Fruit fly (Drosophila melanogaster) whole organism, embryonic: ENCODE results near the gene CG15034.

ENCODE experiments used
- Adf1 ChIP-seq: fragments of 200-800 bp; sonication (Bioruptor generic); IDR thresholded peaks from 2 replicates; pipeline ENCODE4 v1.3.6; 2022; ENCODE audit warnings: missing biosample characterization, missing genetic modification characterization
- CG10321 ChIP-seq: fragments of 200-800 bp; sonication (Bioruptor generic); IDR thresholded peaks from 2 replicates; pipeline ENCODE4 v1.3.6; 2022; ENCODE audit warnings: missing biosample characterization, missing genetic modification characterization
- CG10462 ChIP-seq: fragments of 200-800 bp; sonication (Bioruptor generic); optimal IDR thresholded peaks from 2 replicates; lab custom pipeline; 2016; ENCODE audit warnings: missing biosample characterization, missing genetic modification characterization
- CG11560 ChIP-seq: fragments of 200-800 bp; sonication (Bioruptor generic); IDR thresholded peaks from 3 replicates; pipeline ENCODE4 v1.3.6; 2022; ENCODE audit warnings: missing biosample characterization, missing genetic modification characterization
- CG12219 ChIP-seq: fragments of 200-800 bp; sonication (Bioruptor generic); optimal IDR thresholded peaks from 3 replicates; lab custom pipeline; 2018; ENCODE audit warnings: missing biosample characterization, mild to moderate bottlenecking, missing genetic modification characterization
- CG12391 ChIP-seq: fragments of 200-800 bp; sonication (Bioruptor generic); optimal IDR thresholded peaks from 3 replicates; lab custom pipeline; 2018; ENCODE audit warnings: missing biosample characterization, mild to moderate bottlenecking, missing genetic modification characterization, moderate library complexity
- CG13123 ChIP-seq: fragments of 200-800 bp; sonication (Bioruptor generic); optimal IDR thresholded peaks from 2 replicates; lab custom pipeline; 2016; ENCODE audit warnings: missing biosample characterization, missing genetic modification characterization
- CG14014 ChIP-seq: fragments of 200-800 bp; sonication (Bioruptor generic); IDR thresholded peaks from 2 replicates; pipeline ENCODE4 v1.3.6; 2022; ENCODE audit warnings: missing biosample characterization, missing genetic modification characterization
- CG14860 ChIP-seq: fragments of 200-800 bp; sonication (Bioruptor generic); IDR thresholded peaks from 3 replicates; pipeline ENCODE4 v1.3.6; 2022; ENCODE audit warnings: missing biosample characterization, missing genetic modification characterization; ENCODE audit not compliant: partially characterized antibody
- CG17361 ChIP-seq: fragments of 200-800 bp; sonication (Bioruptor generic); IDR thresholded peaks from 3 replicates; pipeline ENCODE4 v1.3.6; 2022; ENCODE audit warnings: missing biosample characterization, missing genetic modification characterization
- CG17568 ChIP-seq: fragments of 200-800 bp; sonication (Bioruptor generic); optimal IDR thresholded peaks from 2 replicates; lab custom pipeline; 2018; ENCODE audit warnings: missing biosample characterization, mild to moderate bottlenecking, missing genetic modification characterization, moderate library complexity
- CG18011 ChIP-seq: fragments of 200-800 bp; sonication (Bioruptor generic); optimal IDR thresholded peaks from 2 replicates; lab custom pipeline; 2017; ENCODE audit warnings: missing biosample characterization, missing genetic modification characterization, mild to moderate bottlenecking, moderate library complexity, missing genotype
- CG1832 ChIP-seq: fragments of 200-800 bp; sonication (Bioruptor generic); optimal IDR thresholded peaks from 2 replicates; lab custom pipeline; 2017; ENCODE audit warnings: missing biosample characterization, mild to moderate bottlenecking, missing genetic modification characterization, inconsistent platforms
- CG18619 ChIP-seq: fragments of 200-800 bp; sonication (Bioruptor generic); optimal IDR thresholded peaks from 3 replicates; lab custom pipeline; 2017; ENCODE audit warnings: missing biosample characterization, mild to moderate bottlenecking, missing genetic modification characterization
- CG2199 ChIP-seq: fragments of 200-800 bp; sonication (Bioruptor generic); IDR thresholded peaks from 3 replicates; pipeline ENCODE4 v1.3.6; 2022; ENCODE audit warnings: missing biosample characterization, missing genetic modification characterization
- CG3847 ChIP-seq: fragments of 200-800 bp; sonication (Bioruptor generic); IDR thresholded peaks from 2 replicates; pipeline ENCODE4 v1.3.6; 2022; ENCODE audit warnings: missing biosample characterization, missing genetic modification characterization
- CG42726 ChIP-seq: fragments of 200-800 bp; sonication (Bioruptor generic); IDR thresholded peaks from 2 replicates; pipeline ENCODE4 v1.3.6; 2022; ENCODE audit warnings: missing biosample characterization, missing genetic modification characterization; ENCODE audit not compliant: partially characterized antibody
- CG6791 ChIP-seq: fragments of 200-800 bp; sonication (Bioruptor generic); IDR thresholded peaks from 3 replicates; pipeline ENCODE4 v1.3.6; 2022; ENCODE audit warnings: missing biosample characterization, missing genetic modification characterization; ENCODE audit not compliant: partially characterized antibody
- CG9215 ChIP-seq: fragments of 200-800 bp; sonication (Bioruptor generic); IDR thresholded peaks from 2 replicates; pipeline ENCODE4 v1.3.6; 2022; ENCODE audit warnings: missing biosample characterization, missing genetic modification characterization
- D19B ChIP-seq: fragments of 200-800 bp; sonication (Bioruptor generic); optimal IDR thresholded peaks from 2 replicates; lab custom pipeline; 2017; ENCODE audit warnings: missing biosample characterization, mild to moderate bottlenecking, missing genetic modification characterization
- Deaf1 ChIP-seq: fragments of 200-800 bp; optimal IDR thresholded peaks from 3 replicates; lab custom pipeline; 2019; ENCODE audit warnings: missing biosample characterization, mild to moderate bottlenecking, missing genetic modification characterization, moderate library complexity
- Dp ChIP-seq: fragments of 200-800 bp; sonication (Bioruptor generic); optimal IDR thresholded peaks from 2 replicates; lab custom pipeline; 2018; ENCODE audit warnings: missing biosample characterization, mild to moderate bottlenecking, missing genetic modification characterization, moderate library complexity
- Ets65A ChIP-seq: fragments of 200-800 bp; sonication (Bioruptor generic); peaks from one replicate; lab custom pipeline; 2016; ENCODE audit warnings: missing biosample characterization, missing genetic modification characterization
- H2.0 ChIP-seq: fragments of 200-800 bp; sonication (Bioruptor generic); IDR thresholded peaks from 2 replicates; pipeline ENCODE4 v1.3.6; 2022; ENCODE audit warnings: missing biosample characterization, missing genetic modification characterization
- Hey ChIP-seq: fragments of 200-800 bp; sonication (Bioruptor generic); optimal IDR thresholded peaks from 3 replicates; lab custom pipeline; 2018; ENCODE audit warnings: missing biosample characterization, mild to moderate bottlenecking, missing genetic modification characterization
- Mes4 ChIP-seq: fragments of 200-800 bp; sonication (Bioruptor generic); optimal IDR thresholded peaks from 2 replicates; lab custom pipeline; 2016; ENCODE audit warnings: missing biosample characterization, missing genetic modification characterization
- NK7.1 ChIP-seq: fragments of 200-800 bp; sonication (Bioruptor generic); optimal IDR thresholded peaks from 3 replicates; lab custom pipeline; 2016; ENCODE audit warnings: missing biosample characterization, missing genetic modification characterization
- Nf-YB ChIP-seq: fragments of 200-800 bp; sonication (Bioruptor generic); optimal IDR thresholded peaks from 3 replicates; lab custom pipeline; 2019; ENCODE audit warnings: missing biosample characterization, mild to moderate bottlenecking, missing genetic modification characterization, moderate library complexity
- Nf-YC ChIP-seq: fragments of 200-800 bp; optimal IDR thresholded peaks from 3 replicates; lab custom pipeline; 2019; ENCODE audit warnings: missing biosample characterization, mild to moderate bottlenecking, missing genetic modification characterization, moderate library complexity
- Usf ChIP-seq: fragments of 200-800 bp; sonication (Bioruptor generic); optimal IDR thresholded peaks from 2 replicates; lab custom pipeline; 2017; ENCODE audit warnings: missing genotype, missing biosample characterization, missing genetic modification characterization
- az2 ChIP-seq: fragments of 200-800 bp; sonication (Bioruptor generic); optimal IDR thresholded peaks from 3 replicates; lab custom pipeline; 2016; ENCODE audit warnings: missing biosample characterization, missing genetic modification characterization
- cg ChIP-seq: fragments of 200-800 bp; sonication (Bioruptor generic); optimal IDR thresholded peaks from 3 replicates; lab custom pipeline; 2019; ENCODE audit warnings: missing biosample characterization, mild to moderate bottlenecking, missing genetic modification characterization, moderate library complexity
- corto ChIP-seq: fragments of 200-800 bp; sonication (Bioruptor generic); optimal IDR thresholded peaks from 2 replicates; lab custom pipeline; 2016; ENCODE audit warnings: missing biosample characterization, mild to moderate bottlenecking, missing genetic modification characterization, moderate library complexity
- crc ChIP-seq: fragments of 200-800 bp; sonication (Bioruptor generic); optimal IDR thresholded peaks from 2 replicates; lab custom pipeline; 2016; ENCODE audit warnings: missing biosample characterization, missing genetic modification characterization
- danr ChIP-seq: fragments of 200-800 bp; sonication (Bioruptor generic); IDR thresholded peaks from 2 replicates; pipeline ENCODE4 v1.3.6; 2022; ENCODE audit warnings: missing biosample characterization, missing genetic modification characterization
- emc ChIP-seq: fragments of 200-800 bp; sonication (Bioruptor generic); optimal IDR thresholded peaks from 2 replicates; lab custom pipeline; 2016; ENCODE audit warnings: missing biosample characterization, missing genetic modification characterization
- exex ChIP-seq: fragments of 200-800 bp; sonication (Bioruptor generic); optimal IDR thresholded peaks from 4 replicates; lab custom pipeline; 2018; ENCODE audit warnings: missing biosample characterization, mild to moderate bottlenecking, missing genetic modification characterization, moderate library complexity
- hth ChIP-seq: fragments of >200 bp; optimal IDR thresholded peaks from 2 replicates; lab custom pipeline; 2017; ENCODE audit warnings: inconsistent platforms
- jigr1 ChIP-seq: fragments of 200-800 bp; sonication (Bioruptor generic); IDR thresholded peaks from 3 replicates; pipeline ENCODE4 v1.3.6; 2022; ENCODE audit warnings: missing biosample characterization, missing genetic modification characterization
- mld ChIP-seq: fragments of 200-800 bp; sonication (Bioruptor generic); IDR thresholded peaks from 3 replicates; pipeline ENCODE4 v1.3.6; 2022; ENCODE audit warnings: missing biosample characterization, missing genetic modification characterization; ENCODE audit not compliant: partially characterized antibody
- pb ChIP-seq: fragments of 200-800 bp; sonication (Bioruptor generic); optimal IDR thresholded peaks from 3 replicates; lab custom pipeline; 2016; ENCODE audit warnings: missing biosample characterization, missing genetic modification characterization
- pita ChIP-seq: fragments of 200-800 bp; sonication (Bioruptor generic); optimal IDR thresholded peaks from 2 replicates; lab custom pipeline; 2017; ENCODE audit warnings: missing biosample characterization, mild to moderate bottlenecking, missing genetic modification characterization
- psq ChIP-seq: fragments of 200-800 bp; sonication (Bioruptor generic); optimal IDR thresholded peaks from 2 replicates; lab custom pipeline; 2017; ENCODE audit warnings: missing biosample characterization, missing genetic modification characterization
- sd ChIP-seq: fragments of 200-800 bp; sonication (Bioruptor generic); optimal IDR thresholded peaks from 3 replicates; lab custom pipeline; 2018; ENCODE audit warnings: missing biosample characterization, mild to moderate bottlenecking, missing genetic modification characterization, moderate library complexity
- sens ChIP-seq: fragments of 200-800 bp; sonication (Bioruptor generic); peaks from one replicate; lab custom pipeline; 2016; ENCODE audit warnings: missing biosample characterization, missing genetic modification characterization
- sima ChIP-seq: fragments of 200-800 bp; sonication (Bioruptor generic); optimal IDR thresholded peaks from 2 replicates; lab custom pipeline; 2016; ENCODE audit warnings: missing biosample characterization, missing genetic modification characterization
- sug ChIP-seq: fragments of 200-800 bp; optimal IDR thresholded peaks from 2 replicates; lab custom pipeline; 2019; ENCODE audit warnings: missing biosample characterization, mild to moderate bottlenecking, missing genetic modification characterization, moderate library complexity
- trem ChIP-seq: fragments of 200-800 bp; optimal IDR thresholded peaks from 3 replicates; lab custom pipeline; 2019; ENCODE audit warnings: missing biosample characterization, mild to moderate bottlenecking, missing genetic modification characterization, moderate library complexity
- tup ChIP-seq: fragments of 200-800 bp; sonication (Bioruptor generic); optimal IDR thresholded peaks from 2 replicates; lab custom pipeline; 2016; ENCODE audit warnings: missing biosample characterization, mild to moderate bottlenecking, missing genetic modification characterization, moderate library complexity
- z ChIP-seq: fragments of 200-800 bp; sonication (Bioruptor generic); IDR thresholded peaks from 3 replicates; pipeline ENCODE4 v1.3.6; 2022; ENCODE audit warnings: missing biosample characterization, missing genetic modification characterization
- zen ChIP-seq: fragments of 200-800 bp; sonication (Bioruptor generic); optimal IDR thresholded peaks from 3 replicates; lab custom pipeline; 2018; ENCODE audit warnings: missing biosample characterization, mild to moderate bottlenecking, missing genetic modification characterization, moderate library complexity

The CG15034 gene

DNA sequence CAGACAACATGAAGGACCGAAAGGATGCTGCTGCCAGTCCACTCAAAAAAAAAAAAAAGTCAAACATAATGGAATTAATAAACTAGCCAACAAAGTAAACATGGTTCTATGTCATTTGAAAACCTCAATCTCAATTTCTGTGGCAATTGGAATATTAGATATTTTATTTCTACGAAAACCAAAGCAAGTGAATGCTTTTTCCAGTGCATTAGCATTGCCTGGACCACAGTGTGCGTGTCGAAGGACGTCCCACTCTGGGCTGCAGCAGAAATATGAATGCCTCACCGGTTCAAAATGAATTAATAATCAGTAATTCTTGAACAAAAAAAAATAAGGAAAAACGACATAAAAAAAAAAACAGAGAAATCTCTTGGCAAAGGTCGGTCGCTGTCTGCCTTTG, 25.2 kb upstream of the CG15034 start:
- TF ChIP-seq danr (GFP tag; lab: Robert Waterston, UW) (no peak), sens (GFP tag; lab: Kevin White, UChicago) (peak; percentile 51), z (GFP tag; lab: Robert Waterston, UW) (no peak), Hey (tag; lab: Kevin White, UChicago) (no peak), Ets65A (GFP tag; lab: Kevin White, UChicago) (peak; percentile 30), pb (GFP tag; lab: Kevin White, UChicago) (no peak), CG18619 (GFP tag; lab: Kevin White, UChicago) (no peak), crc (GFP tag; lab: Kevin White, UChicago) (no peak), sd (tag; lab: Kevin White, UChicago) (no peak), corto (GFP tag; lab: Kevin White, UChicago) (no peak), CG10462 (GFP tag; lab: Kevin White, UChicago) (no peak), Dp (GFP tag; lab: Kevin White, UChicago) (no peak), CG12219 (GFP tag; lab: Kevin White, UChicago) (no peak), mld (GFP tag; lab: Robert Waterston, UW) (no peak), CG6791 (GFP tag; lab: Robert Waterston, UW) (no peak), hth (lab: Kevin White, UChicago) (no peak), CG12391 (no peak)

DNA sequence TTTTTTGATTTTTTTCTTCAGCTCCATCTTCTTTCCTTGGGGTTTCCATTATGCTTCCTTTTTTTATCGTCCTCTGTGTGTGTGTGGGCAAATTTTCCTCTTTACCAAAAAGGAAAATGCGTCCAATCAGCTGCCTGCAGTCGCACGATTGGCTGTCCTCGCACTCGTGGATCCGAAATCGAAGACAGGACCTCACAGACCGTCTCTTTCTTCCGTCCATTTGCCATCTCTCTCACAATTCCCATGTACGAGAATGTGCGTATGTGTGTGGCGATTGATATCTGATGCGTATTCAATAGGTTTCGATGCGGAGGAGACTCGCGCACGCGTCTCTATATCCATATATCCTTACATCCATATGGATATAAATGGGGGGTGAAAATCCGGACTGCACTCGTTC, 21.1 kb upstream of the CG15034 start:
- TF ChIP-seq Mes4 (GFP tag; lab: Kevin White, UChicago) (no peak), psq (GFP tag; lab: Kevin White, UChicago) (no peak), CG14014 (GFP tag; lab: Robert Waterston, UW) (no peak), H2.0 (GFP tag; lab: Robert Waterston, UW) (no peak), tup (GFP tag; lab: Kevin White, UChicago) (no peak), D19B (no peak), sug (tag; lab: Kevin White, UChicago) (no peak), CG17361 (no peak), danr (GFP tag; lab: Robert Waterston, UW) (no peak), Usf (no peak), CG42726 (GFP tag; lab: Robert Waterston, UW) (no peak), pita (GFP tag; lab: Kevin White, UChicago) (no peak), NK7.1 (GFP tag; lab: Kevin White, UChicago) (no peak), CG13123 (GFP tag; lab: Kevin White, UChicago) (no peak), zen (no peak), sima (GFP tag; lab: Kevin White, UChicago) (no peak), pb (GFP tag; lab: Kevin White, UChicago) (no peak), cg (GFP tag; lab: Kevin White, UChicago) (peak; percentile 26), Deaf1 (tag; lab: Kevin White, UChicago) (peak; percentile 66), CG2199 (0 out of 3 replicates have a peak, but pooled peaks have one; percentile 17), emc (GFP tag; lab: Kevin White, UChicago) (no peak), Adf1 (GFP tag; lab: Robert Waterston, UW) (no peak), CG14860 (GFP tag; lab: Robert Waterston, UW) (no peak), CG18011 (GFP tag; lab: Kevin White, UChicago) (no peak), Nf-YC (tag; lab: Kevin White, UChicago) (peak; percentile 94), Ets65A (GFP tag; lab: Kevin White, UChicago) (peak; percentile 3), CG11560 (tag; lab: Robert Waterston, UW) (no peak), CG3847 (no peak), az2 (GFP tag; lab: Kevin White, UChicago) (no peak), exex (tag; lab: Kevin White, UChicago) (no peak), jigr1 (GFP tag; lab: Robert Waterston, UW) (no peak), CG9215 (GFP tag; lab: Robert Waterston, UW) (no peak), CG1832 (GFP tag; lab: Kevin White, UChicago) (peak; percentile 40), CG17568 (no peak), CG10321 (GFP tag; lab: Robert Waterston, UW) (peak; percentile 74), trem (tag; lab: Kevin White, UChicago) (no peak), Nf-YB (GFP tag; lab: Kevin White, UChicago) (peak; percentile 93)
